Worm (Caenorhabditis elegans) whole organism, L3 larva: Measurements from ENCODE around the gene F46B3.1.

ENCODE experiments used
- ama-1 ChIP-seq: fragments of 150-350 bp; optimal IDR thresholded peaks from 2 replicates; lab custom pipeline; 2018
- fkh-2 ChIP-seq: fragments of 150-350 bp; optimal IDR thresholded peaks from 2 replicates; lab custom pipeline; 2014; ENCODE audit warnings: missing biosample characterization, missing genetic modification reagents, missing genetic modification characterization
- lin-39 ChIP-seq: fragments of 150-350 bp; optimal IDR thresholded peaks from 2 replicates; lab custom pipeline; 2018; ENCODE audit warnings: missing biosample characterization, missing genetic modification reagents, missing genetic modification characterization
- nhr-12 ChIP-seq: fragments of 150-350 bp; optimal IDR thresholded peaks from 2 replicates; lab custom pipeline; 2014; ENCODE audit warnings: missing biosample characterization, missing genetic modification characterization
- nhr-237 ChIP-seq: fragments of 150-350 bp; optimal IDR thresholded peaks from 2 replicates; lab custom pipeline; 2014; ENCODE audit warnings: missing biosample characterization, missing genetic modification characterization
- nhr-28 ChIP-seq: fragments of 150-350 bp; optimal IDR thresholded peaks from 2 replicates; lab custom pipeline; 2014; ENCODE audit warnings: missing biosample characterization, missing genetic modification characterization
- nhr-76 ChIP-seq: fragments of 150-350 bp; sonication (generic microtip); optimal IDR thresholded peaks from 5 replicates; lab custom pipeline; 2014; ENCODE audit warnings: missing biosample characterization, missing genetic modification characterization
- pqm-1 ChIP-seq: fragments of 150-350 bp; optimal IDR thresholded peaks from 2 replicates; lab custom pipeline; 2017; ENCODE audit warnings: missing biosample characterization, missing genetic modification characterization, inconsistent platforms
- sea-2 ChIP-seq: fragments of 150-350 bp; sonication (generic microtip); optimal IDR thresholded peaks from 4 replicates; lab custom pipeline; 2014; ENCODE audit warnings: missing biosample characterization, missing genetic modification reagents, missing genetic modification characterization
- snpc-4 ChIP-seq: fragments of 150-350 bp; optimal IDR thresholded peaks from 2 replicates; lab custom pipeline; 2014; ENCODE audit warnings: missing biosample characterization, missing genetic modification characterization
- tbx-2 ChIP-seq: sonication (generic microtip); optimal IDR thresholded peaks from 2 replicates; lab custom pipeline; 2016; ENCODE audit warnings: mild to moderate bottlenecking, missing genetic modification characterization, missing compliant biosample characterization
- zag-1 ChIP-seq: fragments of 150-350 bp; optimal IDR thresholded peaks from 2 replicates; lab custom pipeline; 2014; ENCODE audit warnings: missing biosample characterization, missing genetic modification characterization
- ztf-11 ChIP-seq: fragments of 150-350 bp; optimal IDR thresholded peaks from 2 replicates; lab custom pipeline; 2014; ENCODE audit warnings: missing biosample characterization, missing genetic modification characterization
- ztf-4 ChIP-seq: fragments of 150-350 bp; optimal IDR thresholded peaks from 2 replicates; lab custom pipeline; 2014; ENCODE audit warnings: missing biosample characterization, missing genetic modification characterization

DNA sequence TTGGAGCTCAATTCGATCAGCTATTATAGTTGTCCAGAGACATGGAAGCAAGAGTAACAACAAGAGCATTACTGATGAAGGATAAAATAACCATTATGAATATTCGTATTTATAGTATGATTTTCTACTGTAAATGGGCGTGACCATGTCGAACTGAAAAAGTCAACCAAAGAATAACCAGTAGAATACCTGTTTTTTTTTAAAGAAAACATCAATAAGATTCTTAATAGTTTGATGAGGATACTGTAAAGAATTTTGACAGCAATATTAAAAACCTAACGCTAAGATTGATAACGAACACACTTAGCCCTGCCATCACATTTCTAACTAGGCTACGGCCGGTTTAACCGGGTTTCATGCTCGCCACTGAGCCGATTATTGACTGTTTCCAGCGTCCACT lies 44.0 kb downstream of the F46B3.1 start, which contains the start of gene vmo-1:
- TF ChIP-seq fkh-2 (no peak), nhr-237 (tag; lab: Kevin White, UChicago) (no peak), zag-1 (tag; lab: Kevin White, UChicago) (no peak), sea-2 (GFP tag; lab: Kevin White, UChicago) (no peak), nhr-76 (tag; lab: Kevin White, UChicago) (no peak), pqm-1 (no peak), lin-39 (tag; lab: Kevin White, UChicago) (no peak), nhr-12 (tag; lab: Kevin White, UChicago) (no peak), tbx-2 (tag; lab: Kevin White, UChicago) (no peak), nhr-28 (no peak), snpc-4 (no peak), ztf-4 (tag; lab: Kevin White, UChicago) (no peak), ama-1 (lab: Kevin White, UChicago) (no peak), ztf-11 (no peak)
